Worm (Caenorhabditis elegans): ENCODE results near the gene bath-2.

DNA sequence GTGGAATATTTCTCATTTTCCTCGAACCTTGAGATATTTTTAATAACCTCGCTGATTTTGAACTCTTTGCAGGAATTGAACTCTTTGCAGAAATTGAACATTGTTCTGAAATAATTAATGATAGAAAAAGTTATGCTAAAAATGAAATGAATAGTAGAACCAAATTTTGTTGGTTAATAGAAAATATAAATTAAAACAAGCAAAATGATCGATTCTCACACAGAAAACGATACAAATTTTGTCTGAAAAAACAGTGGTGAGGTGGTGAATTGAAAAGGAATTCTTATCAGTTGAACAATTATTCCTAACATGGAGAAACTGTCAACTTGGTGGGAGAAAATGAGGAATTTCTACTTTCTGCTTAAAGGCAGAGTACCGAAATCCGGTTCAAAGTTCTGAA is 37.9 kb downstream of the bath-2 start, which contains the start of gene math-6:
- TF ChIP-seq ama-1 (optimal IDR thresholded peaks at IDR 0.05) (no peak), ceh-13 (GFP tag; optimal IDR thresholded peaks at IDR 0.05) (no peak)
